Worm (Caenorhabditis elegans) whole organism, L1 larva: ENCODE measurements around the gene bath-24.

ENCODE experiments used
- blmp-1 ChIP-seq: fragments of 150-350 bp; optimal IDR thresholded peaks from 2 replicates; lab custom pipeline; 2014; ENCODE audit warnings: missing biosample characterization, missing genetic modification characterization
- ceh-8 ChIP-seq: fragments of 200-800 bp; sonication (Bioruptor generic); optimal IDR thresholded peaks from 2 replicates; lab custom pipeline; 2018; ENCODE audit warnings: mild to moderate bottlenecking, missing genetic modification characterization, moderate library complexity, missing compliant biosample characterization
- ceh-82 ChIP-seq, 3 experiments: fragments of 150-350 bp in 1 of 3; sonication (generic microtip) in 2 of 3; optimal IDR thresholded peaks; 2 replicates each; lab custom pipeline; 2014 to 2017; ENCODE audit warnings: missing biosample characterization in 3 of 3, missing genetic modification characterization in 3 of 3
- ceh-88 ChIP-seq: fragments of 200-800 bp; sonication (Bioruptor generic); IDR thresholded peaks from 2 replicates; pipeline ENCODE4 v1.3.6; 2022; ENCODE audit warnings: missing genetic modification characterization, missing compliant biosample characterization
- ces-1 ChIP-seq: fragments of 150-350 bp; optimal IDR thresholded peaks from 2 replicates; lab custom pipeline; 2014; ENCODE audit warnings: missing biosample characterization, missing genetic modification reagents, missing genetic modification characterization
- dpl-1 ChIP-seq, 3 experiments: fragments of 150-350 bp in 2 of 3; sonication (generic microtip) in 1 of 3; optimal IDR thresholded peaks; 2 replicates each; lab custom pipeline; 2014 to 2017; ENCODE audit warnings: missing biosample characterization in 3 of 3, missing genetic modification characterization in 3 of 3, missing genetic modification reagents in 3 of 3
- egl-27 ChIP-seq, 2 experiments: fragments of 150-350 bp in 1 of 2; sonication (generic microtip); optimal IDR thresholded peaks; 3 replicates each; lab custom pipeline; 2017 to 2018; ENCODE audit warnings: missing biosample characterization in 2 of 2, missing genetic modification characterization in 2 of 2, missing genetic modification reagents in 2 of 2
- fkh-10 ChIP-seq: sonication (generic microtip); optimal IDR thresholded peaks from 2 replicates; lab custom pipeline; 2017; ENCODE audit warnings: missing biosample characterization, missing genetic modification reagents, missing genetic modification characterization
- hlh-17 ChIP-seq: fragments of 200-800 bp; sonication (Bioruptor generic); optimal IDR thresholded peaks from 2 replicates; lab custom pipeline; 2018; ENCODE audit warnings: missing genetic modification characterization, mild to moderate bottlenecking, missing compliant biosample characterization, moderate library complexity, borderline replicate concordance
- lin-39 ChIP-seq: fragments of 150-350 bp; optimal IDR thresholded peaks from 2 replicates; lab custom pipeline; 2014; ENCODE audit warnings: missing biosample characterization, missing genetic modification reagents, missing genetic modification characterization
- pqm-1 ChIP-seq: sonication (generic microtip); optimal IDR thresholded peaks from 3 replicates; lab custom pipeline; 2017; ENCODE audit warnings: missing biosample characterization, missing genetic modification characterization
- ztf-11 ChIP-seq, 2 experiments: sonication (generic microtip); optimal IDR thresholded peaks; 2 replicates each; lab custom pipeline; 2016 to 2017; ENCODE audit warnings: missing genetic modification characterization in 2 of 2, missing biosample characterization in 1 of 2, missing compliant biosample characterization in 1 of 2

DNA sequence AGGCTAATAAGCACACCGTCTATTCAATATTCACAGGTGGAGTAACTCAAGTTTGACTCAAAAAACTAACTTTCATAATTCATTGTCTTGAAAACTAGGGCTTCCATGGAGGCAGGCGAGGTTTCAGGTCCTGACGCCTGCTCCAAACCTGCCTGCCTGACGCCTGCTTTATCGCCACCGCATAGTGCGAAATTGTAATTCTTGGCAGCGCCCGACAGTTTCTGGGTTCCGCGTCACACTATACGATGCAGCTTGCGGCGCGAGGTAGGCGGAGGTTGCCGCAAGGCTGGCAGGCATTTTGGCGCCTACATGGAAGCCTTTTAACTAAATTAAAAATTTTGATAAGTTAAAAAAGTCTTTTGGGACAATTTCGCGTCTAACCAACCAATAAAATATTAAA lies 41.8 kb upstream of the bath-24 start:
- TF ChIP-seq ztf-11 (tag; optimal IDR thresholded peaks at IDR 0.05; lab: Kevin White, UChicago) (no peak), pqm-1 (tag; lab: Kevin White, UChicago) (no peak), lin-39 (no peak), blmp-1 (tag; lab: Kevin White, UChicago) (no peak), hlh-17 (GFP tag; lab: Kevin White, UChicago) (no peak), egl-27 (tag; optimal IDR thresholded peaks at IDR 0.05; lab: Kevin White, UChicago) (no peak), ces-1 (GFP tag; lab: Kevin White, UChicago) (no peak), fkh-10 (GFP tag; lab: Kevin White, UChicago) (no peak), ceh-8 (GFP tag; lab: Kevin White, UChicago) (no peak), dpl-1 (GFP tag; optimal IDR thresholded peaks at IDR 0.05; lab: Kevin White, UChicago) (no peak), ceh-88 (no peak), ceh-82 (tag; optimal IDR thresholded peaks at IDR 0.05; lab: Kevin White, UChicago) (no peak)
